Fruit fly (Drosophila melanogaster) S2 (cell line): Measurements from ENCODE around the gene dikar.

Experiments
- CG8478 ChIP-seq: fragments of >200 bp; optimal IDR thresholded peaks from 2 replicates; lab custom pipeline; 2018
- CTCF ChIP-seq, 2 experiments: fragments of >200 bp; optimal IDR thresholded peaks; 2 replicates each; lab custom pipeline; 2018

dikar gene

dm6 chr3L:6742974-6743345 lies at the start of gene dikar:
dikar (minus strand) TSS chr3L:6743164.
- TF ChIP-seq CG8478 (lab: Kevin White, UChicago) (no peak), CTCF (optimal IDR thresholded peaks at IDR 0.05; lab: Kevin White, UChicago) (peak in 1 of 2 experiments; percentile 40)

dm6 chr3L:6792617-6793016 lies 49.7 kb upstream of the dikar start:
- TF ChIP-seq CTCF (optimal IDR thresholded peaks at IDR 0.05; lab: Kevin White, UChicago) (no peak), CG8478 (lab: Kevin White, UChicago) (no peak)

- TF ChIP-seq CTCF (optimal IDR thresholded peaks at IDR 0.05; lab: Kevin White, UChicago) (peak; percentile 52 to 64), CG8478 (lab: Kevin White, UChicago) (no peak)
Observed at dm6 chr3L:6789788-6790325, 46.9 kb upstream of the dikar start, which contains the start of gene vvl. vvl (plus strand) TSS chr3L:6790158.

- TF ChIP-seq CTCF (optimal IDR thresholded peaks at IDR 0.05; lab: Kevin White, UChicago) (no peak), CG8478 (lab: Kevin White, UChicago) (no peak)
Observed at dm6 chr3L:6787502-6787901, 44.5 kb upstream of the dikar start.

dm6 chr3L:6784635-6785606 lies 42.0 kb upstream of the dikar start:
- TF ChIP-seq CG8478 (lab: Kevin White, UChicago) (no peak), CTCF (optimal IDR thresholded peaks at IDR 0.05; lab: Kevin White, UChicago) (peak; percentile 42 to 44)

dm6 chr3L:6783403-6783802 lies 40.4 kb upstream of the dikar start:
- no peak for TF ChIP-seq CTCF (optimal IDR thresholded peaks at IDR 0.05; lab: Kevin White, UChicago)
- TF ChIP-seq CG8478 (lab: Kevin White, UChicago): no peak

- TF ChIP-seq CG8478 (lab: Kevin White, UChicago) (no peak), CTCF (optimal IDR thresholded peaks at IDR 0.05; lab: Kevin White, UChicago) (no peak)
Observed at dm6 chr3L:6779398-6779797, 36.4 kb upstream of the dikar start.

dm6 chr3L:6778804-6779289 lies 35.9 kb upstream of the dikar start:
- TF ChIP-seq CG8478 (lab: Kevin White, UChicago) (no peak), CTCF (optimal IDR thresholded peaks at IDR 0.05; lab: Kevin White, UChicago) (no peak)

- no peak for TF ChIP-seq CG8478 (lab: Kevin White, UChicago)
- no peak for TF ChIP-seq CTCF (optimal IDR thresholded peaks at IDR 0.05; lab: Kevin White, UChicago)
Observed at dm6 chr3L:6777614-6778013, 34.6 kb upstream of the dikar start.

dm6 chr3L:6771851-6772250 lies 28.9 kb upstream of the dikar start:
- TF ChIP-seq CTCF (optimal IDR thresholded peaks at IDR 0.05; lab: Kevin White, UChicago) (no peak), CG8478 (lab: Kevin White, UChicago) (no peak)

- TF ChIP-seq CG8478 (lab: Kevin White, UChicago) (no peak), CTCF (optimal IDR thresholded peaks at IDR 0.05; lab: Kevin White, UChicago) (no peak)
Observed at dm6 chr3L:6771208-6771607, 28.2 kb upstream of the dikar start.

dm6 chr3L:6767153-6767552 lies 24.2 kb upstream of the dikar start:
- no peak for TF ChIP-seq CG8478 (lab: Kevin White, UChicago)
- no peak for TF ChIP-seq CTCF (optimal IDR thresholded peaks at IDR 0.05; lab: Kevin White, UChicago)

dm6 chr3L:6764535-6765187 lies 21.7 kb upstream of the dikar start:
- TF ChIP-seq CG8478 (lab: Kevin White, UChicago) (no peak), CTCF (optimal IDR thresholded peaks at IDR 0.05; lab: Kevin White, UChicago) (no peak)

- TF ChIP-seq CTCF (optimal IDR thresholded peaks at IDR 0.05; lab: Kevin White, UChicago): peak in 1 of 2 experiments; percentile 35
- no peak for TF ChIP-seq CG8478 (lab: Kevin White, UChicago)
Observed at dm6 chr3L:6763836-6764235, 20.9 kb upstream of the dikar start.

dm6 chr3L:6763146-6763545 lies 20.2 kb upstream of the dikar start, which contains the start of gene Rsph3:
Rsph3 (minus strand) TSS chr3L:6763246.
- TF ChIP-seq CG8478 (lab: Kevin White, UChicago): no peak
